Worm (Caenorhabditis elegans) whole organism, L1 larva: Measurements from ENCODE around the gene nas-19.
A peak's percentile ranks its signal among the peaks of the same experiment; 100 is the strongest.

Source experiments
- aly-2 ChIP-seq: fragments of 150-350 bp; optimal IDR thresholded peaks from 2 replicates; lab custom pipeline; 2014; ENCODE audit warnings: missing biosample characterization, missing genetic modification characterization
- ceh-82 ChIP-seq, 3 experiments: fragments of 150-350 bp in 1 of 3; sonication (generic microtip) in 2 of 3; optimal IDR thresholded peaks; 2 replicates each; lab custom pipeline; 2014 to 2017; ENCODE audit warnings: missing biosample characterization in 3 of 3, missing genetic modification characterization in 3 of 3
- dsc-1 ChIP-seq: sonication (generic microtip); optimal IDR thresholded peaks from 2 replicates; lab custom pipeline; 2016; ENCODE audit warnings: mild to moderate bottlenecking, missing genetic modification characterization, missing compliant biosample characterization
- ets-5 ChIP-seq: fragments of 200-800 bp; sonication (Bioruptor generic); IDR thresholded peaks from 2 replicates; pipeline ENCODE4 v1.3.6; 2022; ENCODE audit warnings: missing genetic modification characterization, missing compliant biosample characterization
- fkh-4 ChIP-seq: sonication (generic microtip); optimal IDR thresholded peaks from 2 replicates; lab custom pipeline; 2016; ENCODE audit warnings: missing compliant biosample characterization, missing genetic modification characterization, borderline replicate concordance
- nhr-20 ChIP-seq: sonication (generic microtip); optimal IDR thresholded peaks from 2 replicates; lab custom pipeline; 2016; ENCODE audit warnings: mild to moderate bottlenecking, missing genetic modification characterization, missing compliant biosample characterization
- nhr-76 ChIP-seq: sonication (generic microtip); optimal IDR thresholded peaks from 2 replicates; lab custom pipeline; 2017; ENCODE audit warnings: missing biosample characterization, missing genetic modification characterization
- skn-1 ChIP-seq: fragments of 150-350 bp; optimal IDR thresholded peaks from 2 replicates; lab custom pipeline; 2014; ENCODE audit warnings: missing biosample characterization, missing genetic modification characterization
- snpc-4 ChIP-seq: fragments of 150-350 bp; optimal IDR thresholded peaks from 2 replicates; lab custom pipeline; 2014; ENCODE audit warnings: missing biosample characterization, missing genetic modification characterization
- sup-37 ChIP-seq: fragments of 200-800 bp; sonication (Bioruptor generic); optimal IDR thresholded peaks from 2 replicates; lab custom pipeline; 2018; ENCODE audit warnings: mild to moderate bottlenecking, missing genetic modification characterization, missing compliant biosample characterization

ce11 chrV:11446297-11446696, 43.8 kb upstream of the nas-19 start, which contains the start of gene mig-17:
- no peak for TF ChIP-seq snpc-4 (tag; lab: Kevin White, UChicago)
- no peak for TF ChIP-seq nhr-20
- no peak for TF ChIP-seq ets-5
- TF ChIP-seq sup-37 (GFP tag; lab: Kevin White, UChicago): no peak
- no peak for TF ChIP-seq aly-2 (tag; lab: Kevin White, UChicago)
- TF ChIP-seq nhr-76: no peak
- TF ChIP-seq ceh-82 (tag; optimal IDR thresholded peaks at IDR 0.05; lab: Kevin White, UChicago): no peak
- TF ChIP-seq skn-1: no peak
- TF ChIP-seq dsc-1 (tag; lab: Kevin White, UChicago): peak; percentile 42
- TF ChIP-seq fkh-4 (tag; lab: Kevin White, UChicago): no peak
